Worm (Caenorhabditis elegans) whole organism, L3 larva: Measurements from ENCODE around the gene C36B7.5.

ENCODE experiments used
- aly-2 ChIP-seq: fragments of 150-350 bp; optimal IDR thresholded peaks from 2 replicates; lab custom pipeline; 2014; ENCODE audit warnings: missing biosample characterization, missing genetic modification characterization
- egl-27 ChIP-seq: sonication (generic microtip); optimal IDR thresholded peaks from 4 replicates; lab custom pipeline; 2017; ENCODE audit warnings: missing biosample characterization, missing genetic modification reagents, missing genetic modification characterization
- nhr-12 ChIP-seq: fragments of 150-350 bp; optimal IDR thresholded peaks from 2 replicates; lab custom pipeline; 2014; ENCODE audit warnings: missing biosample characterization, missing genetic modification characterization

DNA sequence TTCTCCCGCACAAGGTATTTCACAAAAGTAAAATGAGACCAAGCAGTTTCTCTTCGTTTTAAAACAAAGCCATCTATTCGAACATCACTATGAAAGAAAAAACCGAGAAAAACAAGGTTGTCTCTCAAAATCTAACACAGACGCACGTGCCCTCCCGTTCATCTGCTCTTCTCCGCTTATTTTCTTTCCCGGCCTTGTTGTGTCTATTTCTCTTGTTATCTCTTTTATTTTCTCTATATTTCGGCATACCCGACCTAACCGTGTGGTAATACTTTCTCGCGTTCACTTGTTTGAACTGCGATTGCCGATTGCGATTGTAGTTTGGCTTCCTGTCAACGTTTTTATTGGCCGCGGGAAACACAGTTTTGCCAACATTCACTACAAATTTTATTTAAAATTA is 33.2 kb upstream of the C36B7.5 start:
- TF ChIP-seq egl-27 = no peak
- TF ChIP-seq aly-2 (tag; lab: Kevin White, UChicago) = no peak
- no peak for TF ChIP-seq nhr-12 (tag; lab: Kevin White, UChicago)
